Worm (Caenorhabditis elegans) whole organism, late embryonic: Measurements from ENCODE around the gene C27D8.1.
"Not testable (repeated sequence)": the region's sequence is repeated elsewhere in the genome, so short reads cannot be mapped to it uniquely, and the experiment has no call there.

Experiments
- C08G9.2 ChIP-seq: sonication (generic microtip); optimal IDR thresholded peaks from 2 replicates; lab custom pipeline; 2016; ENCODE audit warnings: mild to moderate bottlenecking, missing genetic modification characterization, moderate library complexity, missing compliant biosample characterization
- F13H6.1 ChIP-seq: sonication (generic microtip); optimal IDR thresholded peaks from 2 replicates; lab custom pipeline; 2016; ENCODE audit warnings: missing genetic modification characterization, missing compliant biosample characterization
- K09A11.1 ChIP-seq: sonication (generic microtip); optimal IDR thresholded peaks from 2 replicates; lab custom pipeline; 2017; ENCODE audit warnings: antibody characterized with exemption, mild to moderate bottlenecking, missing genetic modification characterization, missing compliant biosample characterization; ENCODE audit not compliant: insufficient read depth
- ahr-1 ChIP-seq: sonication (generic microtip); optimal IDR thresholded peaks from 2 replicates; lab custom pipeline; 2016; ENCODE audit warnings: missing genetic modification characterization, missing compliant biosample characterization
- ceh-19 ChIP-seq: fragments of 200-800 bp; sonication (Bioruptor generic); optimal IDR thresholded peaks from 2 replicates; lab custom pipeline; 2018; ENCODE audit warnings: mild to moderate bottlenecking, missing genetic modification characterization, missing compliant biosample characterization
- ceh-2 ChIP-seq: sonication (generic microtip); optimal IDR thresholded peaks from 2 replicates; lab custom pipeline; 2016; ENCODE audit warnings: missing genotype, missing genetic modification characterization, missing compliant biosample characterization
- ceh-30 ChIP-seq: fragments of 150-350 bp; optimal IDR thresholded peaks from 2 replicates; lab custom pipeline; 2014; ENCODE audit warnings: missing biosample characterization, missing genetic modification characterization
- ceh-31 ChIP-seq: sonication (generic microtip); optimal IDR thresholded peaks from 2 replicates; lab custom pipeline; 2016; ENCODE audit warnings: missing genetic modification characterization, missing compliant biosample characterization
- ceh-45 ChIP-seq: fragments of 200-800 bp; sonication (Bioruptor generic); IDR thresholded peaks from 2 replicates; pipeline ENCODE4 v1.3.6; 2022; ENCODE audit warnings: missing genetic modification reagents, missing genetic modification characterization, missing compliant biosample characterization
- ceh-9 ChIP-seq: sonication (generic microtip); optimal IDR thresholded peaks from 2 replicates; lab custom pipeline; 2016; ENCODE audit warnings: mild to moderate bottlenecking, missing genetic modification characterization, inconsistent platforms, missing compliant biosample characterization
- eyg-1 ChIP-seq: sonication (generic microtip); optimal IDR thresholded peaks from 2 replicates; lab custom pipeline; 2016; ENCODE audit warnings: missing genotype, missing genetic modification characterization, missing compliant biosample characterization
- fkh-10 ChIP-seq: fragments of 150-350 bp; optimal IDR thresholded peaks from 2 replicates; lab custom pipeline; 2014; ENCODE audit warnings: missing biosample characterization, missing genetic modification reagents, missing genetic modification characterization
- fkh-6 ChIP-seq: sonication (generic microtip); optimal IDR thresholded peaks from 2 replicates; lab custom pipeline; 2016; ENCODE audit warnings: missing genetic modification characterization, missing compliant biosample characterization
- hlh-13 ChIP-seq: fragments of 200-800 bp; sonication (Bioruptor generic); optimal IDR thresholded peaks from 2 replicates; lab custom pipeline; 2018; ENCODE audit warnings: mild to moderate bottlenecking, missing genetic modification characterization, missing compliant biosample characterization
- hlh-30 ChIP-seq: sonication (generic microtip); optimal IDR thresholded peaks from 2 replicates; lab custom pipeline; 2017; ENCODE audit warnings: antibody characterized with exemption, missing genetic modification characterization, missing compliant biosample characterization; ENCODE audit not compliant: insufficient read depth
- hlh-6 ChIP-seq: sonication (generic microtip); optimal IDR thresholded peaks from 2 replicates; lab custom pipeline; 2016; ENCODE audit warnings: missing genotype, missing genetic modification characterization, missing compliant biosample characterization
- lim-6 ChIP-seq: sonication (generic microtip); optimal IDR thresholded peaks from 2 replicates; lab custom pipeline; 2016; ENCODE audit warnings: missing genetic modification characterization, missing compliant biosample characterization
- madf-2 ChIP-seq: sonication (generic microtip); optimal IDR thresholded peaks from 2 replicates; lab custom pipeline; 2017; ENCODE audit warnings: missing genetic modification characterization, missing compliant biosample characterization
- nfya-1 ChIP-seq: sonication (generic microtip); optimal IDR thresholded peaks from 2 replicates; lab custom pipeline; 2017; ENCODE audit warnings: missing genetic modification characterization, mild to moderate bottlenecking, missing compliant biosample characterization, antibody characterized with exemption, moderate library complexity
- nhr-11 ChIP-seq: fragments of 150-350 bp; optimal IDR thresholded peaks from 2 replicates; lab custom pipeline; 2014; ENCODE audit warnings: missing biosample characterization, missing genetic modification characterization
- nhr-232 ChIP-seq: sonication (generic microtip); optimal IDR thresholded peaks from 2 replicates; lab custom pipeline; 2016; ENCODE audit warnings: missing genetic modification characterization, missing compliant biosample characterization
- npax-4 ChIP-seq: sonication (generic microtip); optimal IDR thresholded peaks from 2 replicates; lab custom pipeline; 2016; ENCODE audit warnings: missing genetic modification characterization, missing compliant biosample characterization
- pag-3 ChIP-seq: sonication (generic microtip); optimal IDR thresholded peaks from 2 replicates; lab custom pipeline; 2016; ENCODE audit warnings: missing compliant biosample characterization, missing genetic modification characterization, borderline replicate concordance
- pax-1 ChIP-seq: fragments of 150-350 bp; optimal IDR thresholded peaks from 2 replicates; lab custom pipeline; 2014; ENCODE audit warnings: missing biosample characterization, missing genetic modification characterization
- pqm-1 ChIP-seq: sonication (generic microtip); optimal IDR thresholded peaks from 2 replicates; lab custom pipeline; 2016; ENCODE audit warnings: missing genetic modification characterization, missing compliant biosample characterization
- pros-1 ChIP-seq: fragments of 150-350 bp; optimal IDR thresholded peaks from 2 replicates; lab custom pipeline; 2014; ENCODE audit warnings: missing biosample characterization, missing genetic modification reagents, missing genetic modification characterization
- rnt-1 ChIP-seq: sonication (generic microtip); optimal IDR thresholded peaks from 2 replicates; lab custom pipeline; 2016; ENCODE audit warnings: missing genetic modification characterization, missing compliant biosample characterization
- sox-2 ChIP-seq: fragments of 200-800 bp; sonication (Bioruptor generic); IDR thresholded peaks from 2 replicates; pipeline ENCODE4 v1.3.6; 2022; ENCODE audit warnings: missing genetic modification reagents, missing genetic modification characterization, missing compliant biosample characterization
- tbx-7 ChIP-seq: sonication (generic microtip); optimal IDR thresholded peaks from 2 replicates; lab custom pipeline; 2016; ENCODE audit warnings: missing genotype, missing genetic modification characterization, missing compliant biosample characterization
- unc-3 ChIP-seq, 2 experiments: fragments of 200-800 bp in 1 of 2; sonication (Bioruptor generic) in 1 of 2; sonication (generic microtip) in 1 of 2; conservative IDR thresholded peaks in 1 of 2; optimal IDR thresholded peaks in 1 of 2; 2 replicates each; pipeline versions ENCODE4 v1.3.6 to Lab custom; 2016 to 2022; ENCODE audit warnings: missing compliant biosample characterization in 2 of 2, missing genetic modification characterization in 2 of 2, missing genetic modification reagents in 1 of 2
- unc-86 ChIP-seq: sonication (generic microtip); optimal IDR thresholded peaks from 2 replicates; lab custom pipeline; 2016; ENCODE audit warnings: missing genetic modification characterization, missing compliant biosample characterization
- zip-5 ChIP-seq: sonication (generic microtip); optimal IDR thresholded peaks from 2 replicates; lab custom pipeline; 2016; ENCODE audit warnings: missing genetic modification characterization, missing compliant biosample characterization
- ztf-16 ChIP-seq: sonication (generic microtip); optimal IDR thresholded peaks from 2 replicates; lab custom pipeline; 2017; ENCODE audit warnings: missing genetic modification characterization, missing compliant biosample characterization

Gene C27D8.1

DNA sequence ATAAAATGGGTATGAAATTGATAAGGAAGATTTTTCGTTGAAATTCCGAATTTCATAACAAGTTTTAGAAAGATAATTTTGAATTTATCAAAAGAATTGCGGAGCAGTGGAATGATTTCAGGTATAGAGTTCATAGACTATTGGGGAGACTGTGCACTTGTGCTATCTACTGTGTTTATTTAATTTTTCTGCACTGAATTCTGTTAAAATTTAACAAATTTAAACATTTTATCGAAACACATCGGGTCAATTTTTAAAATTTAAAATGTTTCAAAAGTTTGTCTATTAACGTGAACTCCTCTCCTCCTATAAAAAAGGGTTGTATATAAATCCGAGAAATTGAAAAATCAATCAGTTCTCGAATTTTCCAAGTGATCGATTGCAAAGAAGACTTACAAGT, at the start of gene C27D8.1:
C27D8.1 (plus strand) TSS at position 301 of the 400 bp plus-strand sequence.
- TF ChIP-seq pag-3 (tag; lab: Kevin White, UChicago) (no peak), ceh-45 (GFP tag; lab: Robert Waterston, UW) (no peak), pqm-1 (tag; lab: Kevin White, UChicago) (no peak), unc-86 (no peak), ceh-2 (tag; lab: Kevin White, UChicago) (no peak), hlh-6 (tag; lab: Kevin White, UChicago) (no peak), K09A11.1 (tag; lab: Kevin White, UChicago) (no peak), sox-2 (GFP tag; lab: Robert Waterston, UW) (no peak), nhr-11 (tag; lab: Kevin White, UChicago) (no peak), nfya-1 (tag; lab: Kevin White, UChicago) (no peak), pros-1 (no peak), unc-3 (GFP tag; conservative IDR thresholded peaks at IDR 0.05; lab: Robert Waterston, UW) (no peak), unc-3 (tag; optimal IDR thresholded peaks at IDR 0.05; lab: Kevin White, UChicago) (no peak), npax-4 (tag; lab: Kevin White, UChicago) (no peak), nhr-232 (tag; lab: Kevin White, UChicago) (no peak)

DNA sequence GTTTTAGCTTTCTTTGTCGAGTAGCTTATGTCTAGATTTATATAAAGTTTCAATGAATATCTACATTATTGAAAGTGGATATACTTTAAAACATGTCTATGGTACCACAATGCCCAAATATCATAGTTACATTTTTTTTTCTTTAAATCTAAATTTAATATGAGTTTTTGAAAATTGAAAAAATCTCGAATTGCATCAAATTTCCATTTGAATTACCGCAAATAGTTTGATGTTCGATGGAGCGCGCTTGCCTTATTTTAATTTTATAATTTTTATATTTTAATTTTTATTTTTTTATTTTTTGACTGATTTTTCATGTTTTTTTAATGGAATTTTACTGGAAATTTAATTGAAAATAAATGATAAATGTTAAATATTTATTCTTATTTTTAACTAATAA, 42.9 kb upstream of the C27D8.1 start, which contains the start of gene T23B5.4:
T23B5.4 (plus strand) TSS at position 301 of the 400 bp plus-strand sequence.
- TF ChIP-seq K09A11.1 (tag; lab: Kevin White, UChicago), result no peak
- no peak for TF ChIP-seq eyg-1 (tag; lab: Kevin White, UChicago)
- TF ChIP-seq ceh-19 (GFP tag; lab: Kevin White, UChicago), result no peak
- TF ChIP-seq fkh-10 (GFP tag; lab: Kevin White, UChicago), result no peak
- no peak for TF ChIP-seq ahr-1 (tag; lab: Kevin White, UChicago)
- no peak for TF ChIP-seq ceh-30 (tag; lab: Kevin White, UChicago)
- TF ChIP-seq hlh-30 (tag; lab: Kevin White, UChicago), result no peak
- no peak for TF ChIP-seq tbx-7 (tag; lab: Kevin White, UChicago)
- TF ChIP-seq, all 69 proteins: peak for 0

DNA sequence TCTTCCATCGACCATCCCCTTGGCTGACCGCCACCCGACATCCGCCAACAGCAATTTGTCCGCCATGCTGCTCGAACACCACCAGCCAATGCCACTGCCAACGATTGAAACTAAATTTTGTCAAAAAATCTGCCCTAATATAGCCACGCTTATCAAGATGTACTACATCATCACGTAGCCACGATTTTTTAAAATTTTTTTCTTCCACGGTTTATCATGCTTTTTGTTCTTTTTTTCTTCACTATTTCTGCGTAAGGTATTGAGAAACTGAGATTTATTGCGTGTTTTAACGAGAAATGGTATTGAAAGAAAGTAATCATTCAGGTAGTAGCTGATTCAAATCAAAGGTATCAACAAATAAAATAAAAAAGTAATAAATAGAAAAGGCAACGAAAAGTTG, 40.5 kb upstream of the C27D8.1 start, which contains the start of gene T23B5.6:
T23B5.6 (minus strand) TSS at position 101 of the 400 bp plus-strand sequence.
- TF ChIP-seq ztf-16, ceh-30, fkh-6 (tag; lab: Kevin White, UChicago): not testable (repeated sequence)

DNA sequence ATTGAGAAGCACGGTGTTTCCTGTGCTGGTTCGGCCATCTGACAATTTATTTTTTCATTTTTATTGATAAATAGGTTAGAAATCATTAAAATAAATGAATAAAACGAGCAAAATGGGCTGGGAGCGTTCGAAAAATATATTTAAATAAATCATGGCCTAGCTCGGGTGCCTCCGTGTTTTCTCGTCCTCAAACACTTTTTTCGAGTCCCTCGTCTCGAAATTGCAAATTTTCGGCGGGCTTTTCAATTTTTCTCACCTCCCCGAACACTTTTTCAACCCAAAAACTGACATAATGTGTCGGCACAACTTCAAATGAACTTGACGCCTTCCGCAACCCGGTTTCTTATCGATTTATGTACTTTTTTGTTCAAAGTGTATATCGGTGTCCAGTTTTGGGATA, 33.3 kb upstream of the C27D8.1 start, which contains the start of gene prmt-9:
prmt-9 (minus strand) TSS at position 38 of the 400 bp plus-strand sequence.
- no peak for TF ChIP-seq F13H6.1
- no peak for TF ChIP-seq madf-2 (tag; lab: Kevin White, UChicago)
- TF ChIP-seq pax-1, result no peak
- peak; percentile 28 for TF ChIP-seq C08G9.2 (tag; lab: Kevin White, UChicago)
- no peak for TF ChIP-seq ceh-2 (tag; lab: Kevin White, UChicago)
- no peak for TF ChIP-seq rnt-1 (tag; lab: Kevin White, UChicago)
- no peak for TF ChIP-seq ztf-16 (tag; lab: Kevin White, UChicago)
- no peak for TF ChIP-seq zip-5
- peak; percentile 51 for TF ChIP-seq ceh-31 (tag; lab: Kevin White, UChicago)
- TF ChIP-seq sox-2 (GFP tag; lab: Robert Waterston, UW), result no peak
- no peak for TF ChIP-seq ceh-9 (tag; lab: Kevin White, UChicago)
- TF ChIP-seq lim-6 (tag; lab: Kevin White, UChicago), result no peak
- no peak for TF ChIP-seq hlh-13 (GFP tag; lab: Kevin White, UChicago)
